Fruit fly (Drosophila melanogaster): ENCODE data around the gene yata.
A peak's percentile ranks its signal among the peaks of the same experiment; 100 is the strongest.

Gene yata

dm6 chr3R:29780402-29781029, 31.5 kb downstream of the yata start, which contains the start of gene fig:
Gene fig, minus strand, starts transcription at chr3R:29780452.
- TF ChIP-seq z (GFP tag; IDR thresholded peaks at IDR 0.05) (0 out of 3 replicates have a peak, but pooled peaks have one; percentile 22), cwo (GFP tag; optimal IDR thresholded peaks at IDR 0.05) (peak; percentile 26), GATAe (GFP tag; conservative IDR thresholded peaks at IDR 0.05) (0 out of 2 replicates have a peak, but pooled peaks have one; percentile 23), chinmo (GFP tag; IDR thresholded peaks at IDR 0.05; ENCODE audit: partially characterized antibody) (0 out of 4 replicates have a peak, but pooled peaks have one; percentile 9), CG2129 (GFP tag; IDR thresholded peaks at IDR 0.05; ENCODE audit: partially characterized antibody) (no peak), HmgZ (tag; optimal IDR thresholded peaks at IDR 0.05) (peak; percentile 4), aop (GFP tag; IDR thresholded peaks at IDR 0.05) (0 out of 2 replicates have a peak, but pooled peaks have one; percentile 27), CG34376 (GFP tag; optimal IDR thresholded peaks at IDR 0.05) (peak; percentile 66), D19A (tag; optimal IDR thresholded peaks at IDR 0.05) (no peak), HLH54F (GFP tag; optimal IDR thresholded peaks at IDR 0.05) (no peak), Pdp1 (GFP tag; optimal IDR thresholded peaks at IDR 0.05) (peak in 1 of 2 experiments; percentile 42), CG12769 (tag; optimal IDR thresholded peaks at IDR 0.05) (peak; percentile 46), CG8290 (GFP tag; optimal IDR thresholded peaks at IDR 0.05) (no peak), CG8290 (tag; optimal IDR thresholded peaks at IDR 0.05) (peak in 1 of 2 experiments; percentile 19), CG31388 (GFP tag; optimal IDR thresholded peaks at IDR 0.05) (no peak), sug (tag; optimal IDR thresholded peaks at IDR 0.05) (peak; percentile 86), Doc3 (GFP tag; IDR thresholded peaks at IDR 0.05; ENCODE audit: partially characterized antibody) (no peak), sens-2 (GFP tag; IDR thresholded peaks at IDR 0.05) (0 out of 2 replicates have a peak, but pooled peaks have one; percentile 6), grn (GFP tag; optimal IDR thresholded peaks at IDR 0.05) (peak; percentile 86), Hmr (GFP tag; optimal IDR thresholded peaks at IDR 0.05) (peak; percentile 4), CG1647 (GFP tag; optimal IDR thresholded peaks at IDR 0.05) (no peak), inv (GFP tag; IDR thresholded peaks at IDR 0.05; ENCODE audit: partially characterized antibody) (no peak), exex (tag; optimal IDR thresholded peaks at IDR 0.05) (peak; percentile 78), CG10366 (GFP tag; IDR thresholded peaks at IDR 0.05) (no peak), oc (tag; optimal IDR thresholded peaks at IDR 0.05) (no peak), lab (GFP tag; optimal IDR thresholded peaks at IDR 0.05) (peak; percentile 35), wek (GFP tag; optimal IDR thresholded peaks at IDR 0.05) (no peak), eve (GFP tag; optimal IDR thresholded peaks at IDR 0.05) (peak in 1 of 2 experiments; percentile 19), CG10543 (GFP tag; optimal IDR thresholded peaks at IDR 0.05) (peak; percentile 19), CG5953 (GFP tag; IDR thresholded peaks at IDR 0.05) (no peak), sd (tag; optimal IDR thresholded peaks at IDR 0.05) (peak; percentile 18), dm (GFP tag; optimal IDR thresholded peaks at IDR 0.05) (no peak), CG18599 (GFP tag; optimal IDR thresholded peaks at IDR 0.05) (peak; percentile 9), Med (GFP tag) (peak; percentile 13), sna (GFP tag; IDR thresholded peaks at IDR 0.05; ENCODE audit: partially characterized antibody) (no peak), CG2889 (GFP tag; IDR thresholded peaks at IDR 0.05) (no peak), mirr (GFP tag; optimal IDR thresholded peaks at IDR 0.05) (peak; percentile 64)

- peak; percentile 67 for TF ChIP-seq sug (tag; optimal IDR thresholded peaks at IDR 0.05)
- no peak for TF ChIP-seq MTF-1 (GFP tag; optimal IDR thresholded peaks at IDR 0.05; ENCODE audit: borderline replicate concordance)
- peak; percentile 10 for TF ChIP-seq sd (tag; optimal IDR thresholded peaks at IDR 0.05)
- peak; percentile 44 for TF ChIP-seq CG6254 (GFP tag; optimal IDR thresholded peaks at IDR 0.05)
- no peak for TF ChIP-seq CG18599 (GFP tag; optimal IDR thresholded peaks at IDR 0.05)
- peak; percentile 47 for TF ChIP-seq ftz-f1 (GFP tag; optimal IDR thresholded peaks at IDR 0.05)
- TF ChIP-seq CG8478 (optimal IDR thresholded peaks at IDR 0.05) = no peak
- no peak for TF ChIP-seq ind (GFP tag; optimal IDR thresholded peaks at IDR 0.05)
- peak; percentile 58 for TF ChIP-seq grn (GFP tag; optimal IDR thresholded peaks at IDR 0.05)
- no peak for TF ChIP-seq CG30431 (GFP tag; optimal IDR thresholded peaks at IDR 0.05)
- TF ChIP-seq pb (GFP tag; optimal IDR thresholded peaks at IDR 0.05) = no peak
- TF ChIP-seq bbx (GFP tag; IDR thresholded peaks at IDR 0.05; ENCODE audit: partially characterized antibody) = no peak
- peak; percentile 91 for TF ChIP-seq CG15601 (tag; optimal IDR thresholded peaks at IDR 0.05)
- no peak for TF ChIP-seq corto (GFP tag; optimal IDR thresholded peaks at IDR 0.05)
- TF ChIP-seq Opbp (GFP tag; IDR thresholded peaks at IDR 0.05; ENCODE audit: partially characterized antibody) = no peak
- TF ChIP-seq CG17385 (GFP tag; optimal IDR thresholded peaks at IDR 0.05) = no peak
These were observed 32.9 kb downstream of the yata start for dm6 chr3R:29781874-29782273.

Measured in whole organism, embryonic.